Worm (Caenorhabditis elegans) whole organism, early embryonic: Measurements from ENCODE around the gene fbxb-35.

Experiments
- B0310.2 ChIP-seq: sonication (generic microtip); optimal IDR thresholded peaks from 2 replicates; lab custom pipeline; 2016; ENCODE audit warnings: mild to moderate bottlenecking, missing genetic modification characterization, missing compliant biosample characterization
- ama-1 ChIP-seq: fragments of 150-350 bp; optimal IDR thresholded peaks from 2 replicates; lab custom pipeline; 2014
- ets-7 ChIP-seq: sonication (generic microtip); optimal IDR thresholded peaks from 2 replicates; lab custom pipeline; 2016; ENCODE audit warnings: missing genotype, missing genetic modification characterization, missing compliant biosample characterization
- flt-1 ChIP-seq: fragments of 200-800 bp; sonication (Bioruptor generic); IDR thresholded peaks from 2 replicates; pipeline ENCODE4 v1.3.6; 2022; ENCODE audit warnings: missing genetic modification characterization, missing compliant biosample characterization
- hmbx-1 ChIP-seq: sonication (generic microtip); optimal IDR thresholded peaks from 2 replicates; lab custom pipeline; 2016; ENCODE audit warnings: mild to moderate bottlenecking, missing genetic modification characterization, missing compliant biosample characterization
- tbx-11 ChIP-seq: fragments of 200-800 bp; sonication (Bioruptor generic); IDR thresholded peaks from 2 replicates; pipeline ENCODE4 v1.3.6; 2022; ENCODE audit warnings: missing genetic modification characterization, missing compliant biosample characterization

DNA sequence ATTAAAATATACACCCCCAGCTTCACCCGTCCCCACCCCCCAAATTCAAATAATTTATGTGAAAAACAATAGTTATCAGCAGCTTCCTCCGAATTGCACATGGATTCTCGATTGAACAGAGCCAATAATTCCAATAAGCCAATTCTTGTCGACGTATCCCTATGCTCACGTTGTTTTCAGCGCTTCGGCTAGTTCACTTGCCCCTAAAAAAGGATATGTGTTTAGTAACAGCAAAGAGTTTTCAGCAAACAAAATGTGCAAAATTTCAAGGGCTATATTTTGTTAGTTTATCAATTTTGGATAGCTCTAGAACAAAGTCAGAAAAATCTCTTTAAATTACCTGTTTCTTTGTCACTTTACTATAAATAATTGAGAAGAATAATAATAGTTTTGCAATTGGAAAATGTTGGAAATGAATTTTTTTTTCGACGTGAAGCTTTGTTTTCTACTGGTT lies 32.3 kb downstream of the fbxb-35 start, which contains the start of the genes T16A1.5 and fbxc-49:
- TF ChIP-seq ets-7 (no peak), B0310.2 (tag; lab: Kevin White, UChicago) (no peak), flt-1 (GFP tag; lab: Robert Waterston, UW) (no peak), tbx-11 (GFP tag; lab: Robert Waterston, UW) (no peak), ama-1 (lab: Kevin White, UChicago) (no peak), hmbx-1 (tag; lab: Kevin White, UChicago) (no peak)
